Worm (Caenorhabditis elegans) whole organism, mixed stage, embryonic: ENCODE results near the gene F19B2.7.

ENCODE experiments used
- blmp-1 ChIP-seq: fragments of 150-350 bp; optimal IDR thresholded peaks from 2 replicates; lab custom pipeline; 2014; ENCODE audit warnings: missing biosample characterization, missing genetic modification characterization
- ceh-43 ChIP-seq: fragments of 200-800 bp; sonication (Bioruptor generic); optimal IDR thresholded peaks from 2 replicates; lab custom pipeline; 2018; ENCODE audit warnings: mild to moderate bottlenecking, missing genetic modification characterization, moderate library complexity, missing compliant biosample characterization
- ceh-83 ChIP-seq: fragments of 200-800 bp; sonication (Bioruptor generic); optimal IDR thresholded peaks from 2 replicates; lab custom pipeline; 2018; ENCODE audit warnings: mild to moderate bottlenecking, missing genetic modification characterization, missing compliant biosample characterization
- elt-3 ChIP-seq: fragments of 150-350 bp; optimal IDR thresholded peaks from 2 replicates; lab custom pipeline; 2014; ENCODE audit warnings: missing biosample characterization, missing genetic modification characterization
- ham-2 ChIP-seq: fragments of 200-800 bp; sonication (Bioruptor generic); optimal IDR thresholded peaks from 2 replicates; lab custom pipeline; 2018; ENCODE audit warnings: mild to moderate bottlenecking, missing genetic modification characterization, missing compliant biosample characterization
- lin-13 ChIP-seq: fragments of 150-350 bp; optimal IDR thresholded peaks from 2 replicates; lab custom pipeline; 2014; ENCODE audit warnings: missing biosample characterization, missing genetic modification characterization
- lsy-2 ChIP-seq: fragments of 150-350 bp; optimal IDR thresholded peaks from 2 replicates; lab custom pipeline; 2014; ENCODE audit warnings: missing biosample characterization, missing genetic modification characterization
- mep-1 ChIP-seq: fragments of 150-350 bp; optimal IDR thresholded peaks from 2 replicates; lab custom pipeline; 2017; ENCODE audit warnings: missing biosample characterization, missing genetic modification reagents, missing genetic modification characterization, inconsistent platforms
- mls-2 ChIP-seq: sonication (generic microtip); optimal IDR thresholded peaks from 2 replicates; lab custom pipeline; 2016; ENCODE audit warnings: mild to moderate bottlenecking, missing genetic modification characterization, moderate library complexity, missing compliant biosample characterization
- nhr-12 ChIP-seq: fragments of 150-350 bp; optimal IDR thresholded peaks from 2 replicates; lab custom pipeline; 2014; ENCODE audit warnings: missing biosample characterization, missing genetic modification characterization
- nhr-28 ChIP-seq: fragments of 150-350 bp; optimal IDR thresholded peaks from 2 replicates; lab custom pipeline; 2014; ENCODE audit warnings: missing biosample characterization, missing genetic modification characterization
- snpc-4 ChIP-seq: fragments of 150-350 bp; optimal IDR thresholded peaks from 2 replicates; lab custom pipeline; 2014; ENCODE audit warnings: missing biosample characterization, missing genetic modification characterization
- sptf-1 ChIP-seq: sonication (generic microtip); optimal IDR thresholded peaks from 2 replicates; lab custom pipeline; 2017; ENCODE audit warnings: mild to moderate bottlenecking, missing genetic modification characterization, moderate library complexity, missing compliant biosample characterization
- tbx-8 ChIP-seq: fragments of 200-800 bp; sonication (Bioruptor generic); optimal IDR thresholded peaks from 2 replicates; lab custom pipeline; 2018; ENCODE audit warnings: mild to moderate bottlenecking, missing genetic modification characterization, moderate library complexity, missing compliant biosample characterization
- unc-62 ChIP-seq: fragments of 150-350 bp; optimal IDR thresholded peaks from 2 replicates; lab custom pipeline; 2014; ENCODE audit warnings: missing biosample characterization, missing genetic modification reagents, missing genetic modification characterization
- zip-8 ChIP-seq: fragments of 150-350 bp; optimal IDR thresholded peaks from 2 replicates; lab custom pipeline; 2014; ENCODE audit warnings: missing biosample characterization, missing genetic modification characterization

Gene F19B2.7

DNA sequence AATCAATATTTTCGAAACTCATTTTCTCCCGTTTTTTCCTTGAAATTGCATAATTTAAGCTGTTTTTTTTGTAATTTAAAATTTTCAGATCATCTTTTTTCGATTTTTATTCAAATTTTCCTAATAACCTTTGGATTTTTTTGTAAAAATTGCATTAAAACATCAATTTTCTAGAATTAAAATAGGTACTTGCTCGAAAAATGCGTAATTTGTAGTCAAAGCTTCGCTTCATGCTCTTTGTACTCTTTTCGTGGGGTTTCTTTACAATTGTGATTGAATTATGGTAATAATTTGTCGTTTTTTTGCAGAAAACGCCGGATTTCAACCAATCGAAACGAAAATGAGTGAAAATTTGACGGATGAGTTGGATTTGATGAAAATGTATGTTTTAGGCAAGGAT, 47.4 kb downstream of the F19B2.7 start, which contains the start of gene fog-2:
fog-2 (plus strand) TSS at position 301 of the 400 bp plus-strand sequence.
- no peak for TF ChIP-seq tbx-8
- TF ChIP-seq ceh-43 (GFP tag; lab: Kevin White, UChicago): no peak

DNA sequence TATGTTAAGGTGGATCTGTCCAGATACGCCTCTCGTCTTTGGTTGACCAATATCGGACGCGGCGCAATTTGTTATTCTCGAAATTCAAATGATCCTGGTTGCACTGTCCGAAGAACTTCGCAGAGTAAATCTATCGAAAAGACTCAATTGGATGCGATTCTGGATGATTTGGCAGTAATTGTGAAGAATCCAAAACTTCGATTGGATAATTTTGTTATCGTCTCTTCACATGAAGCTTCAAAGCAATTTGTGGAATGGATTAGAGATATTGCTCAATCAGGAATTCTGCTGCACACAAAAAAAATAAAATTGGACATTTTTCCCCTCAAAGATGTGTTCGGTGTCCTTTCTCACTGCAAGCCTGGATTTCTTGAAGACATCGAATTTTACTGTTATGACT, 48.1 kb downstream of the F19B2.7 start:
- no peak for TF ChIP-seq zip-8 (tag; lab: Kevin White, UChicago)
- TF ChIP-seq ceh-83: no peak
- TF ChIP-seq nhr-12 (tag; lab: Kevin White, UChicago): no peak
- no peak for TF ChIP-seq ceh-43 (GFP tag; lab: Kevin White, UChicago)
- no peak for TF ChIP-seq snpc-4 (tag; lab: Kevin White, UChicago)
- no peak for TF ChIP-seq elt-3 (tag; lab: Kevin White, UChicago)
- TF ChIP-seq lin-13: no peak
- no peak for TF ChIP-seq nhr-28 (tag; lab: Kevin White, UChicago)
- no peak for TF ChIP-seq lsy-2 (tag; lab: Kevin White, UChicago)
- no peak for TF ChIP-seq unc-62 (GFP tag; lab: Kevin White, UChicago)
- no peak for TF ChIP-seq mep-1 (tag; lab: Kevin White, UChicago)
- TF ChIP-seq ham-2 (GFP tag; lab: Kevin White, UChicago): no peak
- TF ChIP-seq sptf-1: no peak
- TF ChIP-seq blmp-1 (tag; lab: Kevin White, UChicago): no peak

DNA sequence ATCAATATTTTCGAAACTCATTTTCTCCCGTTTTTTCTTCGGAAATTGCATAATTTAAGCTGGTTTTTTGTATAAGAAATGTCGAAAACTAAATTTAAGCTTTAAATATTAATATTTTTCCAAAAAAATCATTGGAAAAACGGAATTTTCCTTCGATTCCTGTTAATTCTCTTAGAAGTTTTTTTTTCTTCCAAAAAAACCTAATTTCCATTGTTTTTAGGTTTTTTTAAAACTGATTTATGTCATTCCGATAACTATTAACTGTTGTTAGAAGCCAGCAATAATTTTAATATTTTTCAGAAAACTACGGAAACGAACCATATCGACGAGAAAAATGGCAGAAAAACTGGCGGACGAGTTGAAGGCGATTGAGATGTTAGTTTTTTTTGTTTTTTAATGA, 49.8 kb downstream of the F19B2.7 start, which contains the start of gene fbxa-114:
fbxa-114 (plus strand) TSS at position 301 of the 400 bp plus-strand sequence.
- TF ChIP-seq ceh-83 (no peak), lsy-2 (tag; lab: Kevin White, UChicago) (peak; percentile 6)
- TF ChIP-seq, all 35 proteins: peak for 1

DNA sequence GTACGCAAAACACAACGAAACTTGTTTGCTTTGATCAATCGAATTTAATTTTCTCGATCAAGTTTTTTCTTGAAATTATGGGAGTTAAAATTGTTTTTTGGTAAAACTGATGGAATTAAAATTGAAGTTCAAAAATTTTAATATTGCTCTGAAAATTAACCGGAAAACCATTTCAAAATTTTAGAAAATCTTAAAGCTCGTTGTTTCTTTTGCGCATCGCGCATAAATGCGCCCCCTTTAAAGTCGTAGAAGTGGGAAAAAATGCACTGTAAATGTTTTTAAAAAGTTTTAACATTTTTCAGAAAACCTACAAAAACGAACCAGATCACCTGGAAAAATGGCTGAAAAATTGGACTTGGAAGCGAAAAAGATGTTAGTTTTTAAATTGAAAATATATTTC, 51.6 kb downstream of the F19B2.7 start, which contains the start of gene fbxa-113:
fbxa-113 (plus strand) TSS at position 301 of the 400 bp plus-strand sequence.
- TF ChIP-seq mls-2 (tag; lab: Kevin White, UChicago) (no peak), sptf-1 (no peak)
- TF ChIP-seq, all 35 proteins: peak for 0
